Worm (Caenorhabditis elegans) whole organism, L1 larva: ENCODE data around the gene C18D11.1.

Experiments used
- C04F5.9 ChIP-seq: sonication (generic microtip); optimal IDR thresholded peaks from 2 replicates; lab custom pipeline; 2016; ENCODE audit warnings: missing genetic modification characterization, missing compliant biosample characterization
- C16A3.4 ChIP-seq: fragments of 150-350 bp; optimal IDR thresholded peaks from 2 replicates; lab custom pipeline; 2014; ENCODE audit warnings: missing biosample characterization, missing genetic modification characterization
- alr-1 ChIP-seq: fragments of 200-800 bp; sonication (Bioruptor generic); optimal IDR thresholded peaks from 2 replicates; lab custom pipeline; 2018; ENCODE audit warnings: borderline replicate concordance, mild to moderate bottlenecking, missing genetic modification characterization, missing compliant biosample characterization
- ama-1 ChIP-seq: fragments of 150-350 bp; optimal IDR thresholded peaks from 2 replicates; lab custom pipeline; 2014
- blmp-1 ChIP-seq: fragments of 150-350 bp; optimal IDR thresholded peaks from 2 replicates; lab custom pipeline; 2014; ENCODE audit warnings: missing biosample characterization, missing genetic modification characterization
- ceh-8 ChIP-seq: fragments of 200-800 bp; sonication (Bioruptor generic); optimal IDR thresholded peaks from 2 replicates; lab custom pipeline; 2018; ENCODE audit warnings: mild to moderate bottlenecking, missing genetic modification characterization, moderate library complexity, missing compliant biosample characterization
- ceh-88 ChIP-seq: fragments of 200-800 bp; sonication (Bioruptor generic); IDR thresholded peaks from 2 replicates; pipeline ENCODE4 v1.3.6; 2022; ENCODE audit warnings: missing genetic modification characterization, missing compliant biosample characterization
- efl-1 ChIP-seq, 4 experiments: fragments of 150-350 bp; optimal IDR thresholded peaks in 3 of 4; peaks in 1 of 4; 1 replicate in 1 of 4; 2 replicates in 3 of 4; lab custom pipeline; 2014; ENCODE audit warnings: missing biosample characterization in 2 of 4, missing genetic modification characterization in 2 of 4, missing genetic modification reagents in 2 of 4
- egl-27 ChIP-seq, 2 experiments: fragments of 150-350 bp in 1 of 2; sonication (generic microtip); optimal IDR thresholded peaks; 3 replicates each; lab custom pipeline; 2017 to 2018; ENCODE audit warnings: missing biosample characterization in 2 of 2, missing genetic modification characterization in 2 of 2, missing genetic modification reagents in 2 of 2
- fkh-8 ChIP-seq: sonication (generic microtip); optimal IDR thresholded peaks from 2 replicates; lab custom pipeline; 2016; ENCODE audit warnings: mild to moderate bottlenecking, missing genetic modification characterization, missing compliant biosample characterization
- fos-1 ChIP-seq: fragments of 150-350 bp; optimal IDR thresholded peaks from 2 replicates; lab custom pipeline; 2014; ENCODE audit warnings: missing biosample characterization, missing genetic modification characterization
- grh-1 ChIP-seq: fragments of 200-800 bp; sonication (Bioruptor generic); IDR thresholded peaks from 2 replicates; pipeline ENCODE4 v1.3.6; 2022; ENCODE audit warnings: missing genetic modification reagents, missing genetic modification characterization, missing compliant biosample characterization
- hlh-17 ChIP-seq: fragments of 200-800 bp; sonication (Bioruptor generic); optimal IDR thresholded peaks from 2 replicates; lab custom pipeline; 2018; ENCODE audit warnings: missing genetic modification characterization, mild to moderate bottlenecking, missing compliant biosample characterization, moderate library complexity, borderline replicate concordance
- isw-1 ChIP-seq: fragments of 200-800 bp; sonication (Bioruptor generic); IDR thresholded peaks from 2 replicates; pipeline ENCODE4 v1.3.6; 2022; ENCODE audit warnings: missing genetic modification characterization, missing compliant biosample characterization
- lin-13 ChIP-seq: fragments of 150-350 bp; optimal IDR thresholded peaks from 2 replicates; lab custom pipeline; 2014; ENCODE audit warnings: missing biosample characterization, missing genetic modification reagents, missing genetic modification characterization
- lin-15B ChIP-seq: fragments of 150-350 bp; sonication (generic microtip); optimal IDR thresholded peaks from 3 replicates; lab custom pipeline; 2014; ENCODE audit warnings: missing biosample characterization, missing genetic modification characterization
- lin-35 ChIP-seq, 2 experiments: fragments of 150-350 bp; optimal IDR thresholded peaks; 2 replicates each; lab custom pipeline; 2014; ENCODE audit warnings: missing biosample characterization in 2 of 2, missing genetic modification characterization in 2 of 2, missing genetic modification reagents in 2 of 2
- mab-9 ChIP-seq: fragments of 200-800 bp; sonication (Bioruptor generic); IDR thresholded peaks from 2 replicates; pipeline ENCODE4 v1.3.6; 2022; ENCODE audit warnings: missing genetic modification reagents, missing genetic modification characterization, missing compliant biosample characterization
- mdl-1 ChIP-seq, 2 experiments: fragments of 150-350 bp; optimal IDR thresholded peaks; 2 replicates each; lab custom pipeline; 2014 to 2017; ENCODE audit warnings: missing biosample characterization in 2 of 2, missing genetic modification characterization in 2 of 2, inconsistent platforms in 1 of 2
- nhr-11 ChIP-seq: fragments of 150-350 bp; optimal IDR thresholded peaks from 2 replicates; lab custom pipeline; 2014; ENCODE audit warnings: missing biosample characterization, missing genetic modification characterization
- nhr-19 ChIP-seq: fragments of 200-800 bp; sonication (Bioruptor generic); conservative IDR thresholded peaks from 2 replicates; pipeline ENCODE4 v1.3.6; 2022; ENCODE audit warnings: missing genetic modification characterization, missing compliant biosample characterization
- nhr-28 ChIP-seq: fragments of 150-350 bp; optimal IDR thresholded peaks from 2 replicates; lab custom pipeline; 2014; ENCODE audit warnings: missing biosample characterization, missing genetic modification characterization
- nhr-71 ChIP-seq: sonication (generic microtip); optimal IDR thresholded peaks from 2 replicates; lab custom pipeline; 2016; ENCODE audit warnings: mild to moderate bottlenecking, missing genetic modification characterization, moderate library complexity, missing compliant biosample characterization
- nhr-76 ChIP-seq: sonication (generic microtip); optimal IDR thresholded peaks from 2 replicates; lab custom pipeline; 2017; ENCODE audit warnings: missing biosample characterization, missing genetic modification characterization
- nhr-84 ChIP-seq: sonication (generic microtip); optimal IDR thresholded peaks from 2 replicates; lab custom pipeline; 2017; ENCODE audit warnings: missing biosample characterization, missing genetic modification characterization
- nhr-85 ChIP-seq: sonication (generic microtip); peaks from one replicate; lab custom pipeline; 2016; ENCODE audit warnings: missing genetic modification characterization, inconsistent platforms, missing compliant biosample characterization
- pqm-1 ChIP-seq: sonication (generic microtip); optimal IDR thresholded peaks from 3 replicates; lab custom pipeline; 2017; ENCODE audit warnings: missing biosample characterization, missing genetic modification characterization
- rnt-1 ChIP-seq: sonication (generic microtip); optimal IDR thresholded peaks from 2 replicates; lab custom pipeline; 2016; ENCODE audit warnings: mild to moderate bottlenecking, missing genetic modification characterization, moderate library complexity, missing compliant biosample characterization
- skn-1 ChIP-seq: fragments of 150-350 bp; optimal IDR thresholded peaks from 2 replicates; lab custom pipeline; 2014; ENCODE audit warnings: missing biosample characterization, missing genetic modification characterization
- snpc-4 ChIP-seq: fragments of 150-350 bp; optimal IDR thresholded peaks from 2 replicates; lab custom pipeline; 2014; ENCODE audit warnings: missing biosample characterization, missing genetic modification characterization
- snu-23 ChIP-seq: sonication (generic microtip); optimal IDR thresholded peaks from 2 replicates; lab custom pipeline; 2016; ENCODE audit warnings: missing genetic modification characterization, missing compliant biosample characterization
- sox-4 ChIP-seq: sonication (generic microtip); optimal IDR thresholded peaks from 2 replicates; lab custom pipeline; 2016; ENCODE audit warnings: missing genetic modification characterization, missing compliant biosample characterization
- sup-37 ChIP-seq: fragments of 200-800 bp; sonication (Bioruptor generic); optimal IDR thresholded peaks from 2 replicates; lab custom pipeline; 2018; ENCODE audit warnings: mild to moderate bottlenecking, missing genetic modification characterization, missing compliant biosample characterization
- swsn-7 ChIP-seq: sonication (generic microtip); optimal IDR thresholded peaks from 2 replicates; lab custom pipeline; 2016; ENCODE audit warnings: missing genetic modification characterization, missing compliant biosample characterization
- tbx-2 ChIP-seq: sonication (generic microtip); optimal IDR thresholded peaks from 2 replicates; lab custom pipeline; 2016; ENCODE audit warnings: missing genetic modification characterization, missing compliant biosample characterization
- tlp-1 ChIP-seq: fragments of 150-350 bp; optimal IDR thresholded peaks from 2 replicates; lab custom pipeline; 2014; ENCODE audit warnings: missing biosample characterization, missing genetic modification characterization
- unc-130 ChIP-seq: fragments of 150-350 bp; optimal IDR thresholded peaks from 2 replicates; lab custom pipeline; 2017; ENCODE audit warnings: missing biosample characterization, missing genetic modification characterization, inconsistent platforms
- xbp-1 ChIP-seq: sonication (generic microtip); optimal IDR thresholded peaks from 2 replicates; lab custom pipeline; 2016; ENCODE audit warnings: missing genetic modification characterization, missing compliant biosample characterization
- zag-1 ChIP-seq: fragments of 150-350 bp; optimal IDR thresholded peaks from 2 replicates; lab custom pipeline; 2014; ENCODE audit warnings: missing biosample characterization, missing genetic modification characterization

Gene C18D11.1

DNA sequence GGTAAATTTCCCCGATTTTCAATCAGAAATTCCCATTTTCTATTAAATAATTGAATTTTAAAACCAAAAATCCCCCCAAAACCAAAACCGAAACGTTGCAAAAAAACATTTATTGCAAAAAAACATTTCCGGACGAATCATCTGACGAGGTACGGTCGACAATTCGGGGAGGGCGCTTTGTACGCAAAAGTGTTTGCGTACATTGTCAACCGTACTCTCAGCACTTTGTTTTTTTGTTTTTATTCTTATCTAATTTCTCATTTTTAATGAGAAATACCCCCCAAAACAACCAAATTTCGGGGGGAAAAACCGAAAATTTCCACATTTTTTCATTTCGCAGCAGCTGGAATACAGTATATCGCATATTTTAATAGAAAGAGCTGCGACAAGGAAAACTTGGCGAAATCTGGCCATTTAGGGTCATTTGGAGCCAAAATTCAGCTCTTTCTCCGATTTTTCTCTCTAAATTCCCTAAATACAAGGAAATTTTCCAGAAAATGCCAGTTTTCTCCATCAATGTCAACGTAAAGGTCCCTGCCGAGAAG is 31.4 kb downstream of the C18D11.1 start, which contains the start of gene mif-1 (continued):
- TF ChIP-seq nhr-19 (no peak), lin-35 (GFP tag; optimal IDR thresholded peaks at IDR 0.05; lab: Kevin White, UChicago) (peak; percentile 61 to 75), pqm-1 (no peak), C16A3.4 (peak; percentile 40), alr-1 (tag; lab: Kevin White, UChicago) (no peak), sup-37 (no peak), ama-1 (lab: Kevin White, UChicago) (no peak), C04F5.9 (tag; lab: Kevin White, UChicago) (no peak), nhr-71 (no peak), snpc-4 (tag; lab: Kevin White, UChicago) (no peak), skn-1 (tag; lab: Kevin White, UChicago) (peak; percentile 69), xbp-1 (peak; percentile 10), nhr-84 (tag; lab: Kevin White, UChicago) (no peak), swsn-7 (tag; lab: Kevin White, UChicago) (no peak), nhr-28 (no peak), mab-9 (GFP tag; lab: Robert Waterston, UW) (no peak), zag-1 (tag; lab: Kevin White, UChicago) (no peak), blmp-1 (tag; lab: Kevin White, UChicago) (peak; percentile 1)
- TF ChIP-seq, all 84 proteins: peak for 18

DNA sequence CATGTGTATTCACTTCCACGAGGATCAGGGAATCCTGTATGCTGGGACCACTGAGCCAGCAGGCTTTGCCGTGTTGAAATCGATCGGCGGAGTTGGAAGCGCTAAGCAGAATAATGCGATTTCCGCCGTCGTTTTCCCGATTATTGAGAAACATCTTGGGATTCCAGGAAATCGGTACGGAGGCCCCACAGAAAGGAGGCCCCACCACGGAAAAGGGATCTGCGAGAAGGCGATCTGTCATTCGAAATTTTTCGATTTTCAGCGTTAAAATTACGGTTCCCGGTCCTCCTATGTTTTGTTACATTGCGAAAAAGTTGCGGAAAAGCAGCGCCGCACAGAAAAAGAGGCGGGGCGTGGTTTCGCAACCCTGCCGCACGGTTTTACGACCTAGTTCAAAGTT is 31.9 kb downstream of the C18D11.1 start:
- TF ChIP-seq ceh-8 (GFP tag; lab: Kevin White, UChicago) (no peak), nhr-85 (peak; percentile 29)

DNA sequence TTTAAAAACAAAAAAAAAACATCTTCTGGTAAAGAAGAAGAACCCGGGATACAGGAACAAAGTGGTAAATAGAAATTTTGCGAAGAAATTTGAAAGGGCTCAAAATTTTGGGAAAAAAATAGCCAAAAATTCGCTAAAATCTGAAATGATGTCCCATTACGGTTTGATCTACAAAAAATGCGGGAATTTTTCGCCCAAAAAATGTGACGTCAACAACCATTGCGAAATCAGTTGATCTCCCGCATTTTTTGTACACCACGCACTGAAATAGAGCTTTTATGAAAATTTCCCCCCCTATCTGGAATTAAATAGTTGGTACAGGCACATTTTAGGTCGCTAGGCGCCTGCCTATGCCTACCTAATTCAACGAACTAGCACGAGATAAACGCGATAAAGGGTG is 33.2 kb downstream of the C18D11.1 start:
- TF ChIP-seq lin-15B (tag; lab: Kevin White, UChicago), result no peak
- TF ChIP-seq rnt-1 (tag; lab: Kevin White, UChicago), result no peak
- TF ChIP-seq tlp-1, result no peak
- no peak for TF ChIP-seq egl-27 (tag; optimal IDR thresholded peaks at IDR 0.05; lab: Kevin White, UChicago)
- no peak for TF ChIP-seq snu-23
- no peak for TF ChIP-seq ceh-88 (GFP tag; lab: Robert Waterston, UW)
- TF ChIP-seq unc-130 (tag; lab: Kevin White, UChicago), result no peak
- TF ChIP-seq fos-1 (tag; lab: Kevin White, UChicago), result no peak
- TF ChIP-seq sox-4 (tag; lab: Kevin White, UChicago), result no peak
- TF ChIP-seq grh-1 (GFP tag; lab: Robert Waterston, UW), result no peak
- TF ChIP-seq nhr-85, result no peak
- TF ChIP-seq ceh-8 (GFP tag; lab: Kevin White, UChicago), result no peak
- no peak for TF ChIP-seq C16A3.4
- TF ChIP-seq nhr-76, result no peak
- TF ChIP-seq hlh-17 (GFP tag; lab: Kevin White, UChicago), result no peak
- no peak for TF ChIP-seq nhr-11
- no peak for TF ChIP-seq mdl-1 (tag; optimal IDR thresholded peaks at IDR 0.05; lab: Kevin White, UChicago)
- no peak for TF ChIP-seq lin-13 (GFP tag; lab: Kevin White, UChicago)
- no peak for TF ChIP-seq efl-1 (optimal IDR thresholded peaks at IDR 0.05; lab: Kevin White, UChicago)
- TF ChIP-seq efl-1 (GFP tag; optimal IDR thresholded peaks at IDR 0.05 in 1 of 2; lab: Kevin White, UChicago), result no peak

DNA sequence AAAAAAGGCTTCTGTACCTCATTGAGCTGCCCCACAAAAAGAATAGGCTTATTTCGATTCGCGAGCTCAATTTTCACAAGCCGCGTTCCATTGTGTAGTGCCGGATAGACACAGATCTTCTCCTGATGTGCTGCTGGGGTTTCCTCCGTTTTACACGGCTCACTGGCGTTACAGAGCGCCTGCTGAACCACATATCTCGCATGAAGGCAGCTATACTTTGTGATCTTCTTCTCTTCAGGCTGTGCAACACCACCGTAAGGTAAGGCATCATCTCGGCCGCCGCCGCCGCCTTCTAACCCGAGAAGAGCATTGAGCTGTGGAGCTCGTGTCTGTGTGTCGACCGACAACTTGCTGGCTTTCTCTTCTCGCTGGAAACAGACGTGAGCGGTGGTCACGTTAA is 37.2 kb downstream of the C18D11.1 start:
- TF ChIP-seq sox-4 (tag; lab: Kevin White, UChicago), result no peak
- no peak for TF ChIP-seq skn-1 (tag; lab: Kevin White, UChicago)
- no peak for TF ChIP-seq C16A3.4
- TF ChIP-seq mdl-1 (tag; optimal IDR thresholded peaks at IDR 0.05; lab: Kevin White, UChicago), result no peak
- TF ChIP-seq fkh-8 (tag; lab: Kevin White, UChicago), result no peak
- no peak for TF ChIP-seq isw-1
- no peak for TF ChIP-seq lin-13 (GFP tag; lab: Kevin White, UChicago)
- TF ChIP-seq tbx-2 (tag; lab: Kevin White, UChicago), result no peak
